Fruit fly (Drosophila melanogaster): ENCODE measurements around the gene Mzt1.

Gene Mzt1

dm6 chr3L:2388683-2389315, at the start of gene Mzt1:
TSS of gene Mzt1 (plus strand) at chr3L:2389265.
- no peak for TF ChIP-seq CG17801 (GFP tag; optimal IDR thresholded peaks at IDR 0.05; ENCODE audit: partially characterized antibody)

dm6 chr3L:2360257-2360656, 28.8 kb upstream of the Mzt1 start, which contains the start of gene CG13801:
TSS of gene CG13801 (plus strand) at chr3L:2360557.
- TF ChIP-seq CG17801 (GFP tag; optimal IDR thresholded peaks at IDR 0.05; ENCODE audit: partially characterized antibody): no peak

DNA sequence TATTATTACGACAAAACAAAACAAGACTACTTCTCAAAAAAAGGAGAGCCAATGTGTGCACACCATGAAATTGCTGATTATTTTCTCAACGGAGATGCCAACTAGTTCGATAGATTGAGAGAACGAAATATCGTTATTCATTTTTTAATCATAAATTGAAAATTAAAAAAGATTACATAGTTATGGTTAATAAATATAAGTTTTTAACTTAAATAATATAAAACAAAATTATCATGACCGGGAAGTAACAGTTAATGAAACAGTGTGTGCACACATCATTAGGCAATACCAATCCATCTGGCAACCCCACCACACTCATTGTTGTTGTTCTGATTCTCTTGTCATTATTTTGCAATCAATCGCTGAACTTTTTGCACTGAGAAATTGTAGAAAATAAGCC, 17.2 kb upstream of the Mzt1 start, which contains the start of the genes CG1317 and CG8993:
CG1317 (minus strand) TSS at position 58 of the 400 bp plus-strand sequence.
CG8993 (plus strand) TSS at position 318 of the 400 bp plus-strand sequence.
- peak; percentile 47 for TF ChIP-seq CG17801 (GFP tag; optimal IDR thresholded peaks at IDR 0.05; ENCODE audit: partially characterized antibody)

dm6 chr3L:2373421-2374043, 15.5 kb upstream of the Mzt1 start, which contains the start of the genes mRpL23 and CG9004:
TSS of gene mRpL23 (minus strand) at chr3L:2373704.
TSS of gene CG9004 (plus strand) at chr3L:2373728.
- peak; percentile 98 for TF ChIP-seq CG17801 (GFP tag; optimal IDR thresholded peaks at IDR 0.05; ENCODE audit: partially characterized antibody)

DNA sequence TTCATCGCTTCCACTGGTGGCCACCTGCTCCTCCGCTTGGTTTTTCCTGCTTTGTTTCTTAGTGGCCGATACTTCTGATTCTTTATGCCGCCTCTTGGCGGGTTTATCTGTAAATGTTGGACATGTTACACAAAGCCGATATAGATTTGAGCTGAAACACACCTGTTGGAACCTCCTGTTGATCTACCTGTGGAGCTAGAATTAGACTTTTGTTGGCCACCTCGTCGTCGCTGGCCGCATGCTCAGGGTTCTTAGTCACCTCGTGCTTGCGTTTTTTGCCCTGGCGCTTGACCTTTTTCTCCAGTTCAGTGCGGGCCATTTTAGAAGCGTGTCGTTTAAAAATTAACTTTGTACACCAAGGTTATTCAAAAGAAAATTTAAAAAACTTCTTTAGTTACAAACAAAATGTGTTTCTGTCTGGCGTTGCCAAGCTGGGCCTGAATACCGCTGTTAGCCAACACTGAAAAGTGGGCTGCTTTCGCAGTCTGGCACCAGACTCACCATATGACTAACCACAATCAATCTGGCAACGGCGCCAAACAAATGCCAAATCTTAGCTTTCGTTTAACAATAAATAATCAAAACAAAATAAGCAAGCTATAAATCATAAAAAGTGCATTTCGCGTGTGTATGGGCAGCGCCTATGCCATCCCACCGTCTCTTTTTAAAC, 11.8 kb upstream of the Mzt1 start, which contains the start of the genes CG15877 and Svil:
CG15877 (minus strand) TSS at position 443 of the 670 bp plus-strand sequence.
Svil (plus strand) TSS at position 542 of the 670 bp plus-strand sequence.
- no peak for TF ChIP-seq CG17801 (GFP tag; optimal IDR thresholded peaks at IDR 0.05; ENCODE audit: partially characterized antibody)

dm6 chr3L:2378549-2378948, 10.5 kb upstream of the Mzt1 start:
- no peak for TF ChIP-seq CG17801 (GFP tag; optimal IDR thresholded peaks at IDR 0.05; ENCODE audit: partially characterized antibody)

DNA sequence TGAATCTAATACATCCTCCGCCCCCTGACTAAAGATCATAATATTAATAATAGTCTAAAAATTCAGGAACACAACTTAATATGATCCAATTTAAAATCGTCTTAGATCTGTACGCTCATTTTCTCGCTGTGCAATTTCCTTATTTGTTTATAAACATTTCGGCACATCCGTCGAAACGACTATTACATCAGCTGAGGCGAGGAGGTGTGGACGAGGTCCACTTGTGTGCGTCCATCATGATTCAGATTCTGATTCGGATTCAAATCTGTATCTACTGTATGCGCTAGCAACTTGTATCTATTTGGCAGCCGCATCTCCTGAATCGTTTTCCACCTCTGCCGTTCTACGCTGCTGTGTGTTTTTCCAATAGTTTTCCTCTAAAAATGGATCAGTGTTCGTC, 9.6 kb upstream of the Mzt1 start:
- no peak for TF ChIP-seq CG17801 (GFP tag; optimal IDR thresholded peaks at IDR 0.05; ENCODE audit: partially characterized antibody)

DNA sequence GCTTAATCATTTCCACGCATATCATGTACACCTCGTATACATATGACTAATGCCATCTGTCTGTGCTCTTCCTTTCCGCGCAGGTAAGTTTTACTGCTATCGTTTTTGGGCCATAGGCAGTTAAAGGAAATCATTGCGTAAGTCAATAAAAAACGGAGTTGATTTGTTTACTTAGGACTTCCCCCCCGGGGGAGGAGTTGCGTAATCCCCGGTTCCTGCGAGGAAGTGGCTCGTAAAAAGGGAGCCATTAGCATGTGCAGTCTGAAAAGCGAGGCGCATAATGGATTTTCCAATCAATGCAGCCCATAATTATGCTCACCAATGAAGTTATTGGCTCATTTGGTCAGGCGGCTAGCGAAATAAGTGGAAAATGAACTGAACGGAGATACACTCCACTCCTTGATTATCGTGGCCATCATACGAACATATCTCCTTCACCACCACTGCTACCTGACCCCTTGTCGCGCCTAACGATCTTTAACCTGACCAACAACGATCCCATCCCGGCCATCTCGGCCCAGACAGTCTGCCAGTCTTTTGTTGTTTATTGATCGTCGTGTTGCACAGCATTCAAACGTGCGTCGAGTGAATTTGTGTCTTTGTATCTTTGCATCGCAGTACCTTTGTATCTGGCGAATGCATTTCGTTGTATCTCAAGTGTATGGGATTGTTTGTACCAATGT, 3.6 kb upstream of the Mzt1 start:
- TF ChIP-seq CG17801 (GFP tag; optimal IDR thresholded peaks at IDR 0.05; ENCODE audit: partially characterized antibody): no peak

dm6 chr3L:2386433-2386832, 2.6 kb upstream of the Mzt1 start:
- TF ChIP-seq CG17801 (GFP tag; optimal IDR thresholded peaks at IDR 0.05; ENCODE audit: partially characterized antibody): no peak

DNA sequence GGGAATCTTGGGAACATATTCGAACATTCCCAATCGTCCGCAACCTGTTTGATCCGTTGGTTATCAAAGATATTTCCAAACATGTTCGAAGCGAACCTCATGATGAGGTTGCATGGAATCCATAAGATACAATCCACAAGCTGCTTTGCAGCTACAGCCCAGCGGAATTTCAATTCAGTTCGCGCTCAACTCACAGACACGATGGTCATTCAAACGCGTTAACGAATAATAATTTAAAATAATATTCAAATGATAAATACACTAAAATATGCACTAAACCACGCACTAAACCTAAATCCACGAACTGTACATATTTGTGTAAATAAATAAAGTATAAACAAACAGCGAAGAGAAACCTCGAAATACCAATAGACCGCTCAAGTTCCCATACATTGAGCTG, 1.2 kb upstream of the Mzt1 start:
- TF ChIP-seq CG17801 (GFP tag; optimal IDR thresholded peaks at IDR 0.05; ENCODE audit: partially characterized antibody): peak; percentile 36

- TF ChIP-seq CG17801 (GFP tag; optimal IDR thresholded peaks at IDR 0.05; ENCODE audit: partially characterized antibody): no peak
These were observed 1.8 kb downstream of the Mzt1 start, which contains the start of the genes CG32298 and CG32299 for dm6 chr3L:2390889-2391288. TSS of gene CG32298 (minus strand) at chr3L:2390989. TSS of gene CG32299 (minus strand) at chr3L:2390989.

DNA sequence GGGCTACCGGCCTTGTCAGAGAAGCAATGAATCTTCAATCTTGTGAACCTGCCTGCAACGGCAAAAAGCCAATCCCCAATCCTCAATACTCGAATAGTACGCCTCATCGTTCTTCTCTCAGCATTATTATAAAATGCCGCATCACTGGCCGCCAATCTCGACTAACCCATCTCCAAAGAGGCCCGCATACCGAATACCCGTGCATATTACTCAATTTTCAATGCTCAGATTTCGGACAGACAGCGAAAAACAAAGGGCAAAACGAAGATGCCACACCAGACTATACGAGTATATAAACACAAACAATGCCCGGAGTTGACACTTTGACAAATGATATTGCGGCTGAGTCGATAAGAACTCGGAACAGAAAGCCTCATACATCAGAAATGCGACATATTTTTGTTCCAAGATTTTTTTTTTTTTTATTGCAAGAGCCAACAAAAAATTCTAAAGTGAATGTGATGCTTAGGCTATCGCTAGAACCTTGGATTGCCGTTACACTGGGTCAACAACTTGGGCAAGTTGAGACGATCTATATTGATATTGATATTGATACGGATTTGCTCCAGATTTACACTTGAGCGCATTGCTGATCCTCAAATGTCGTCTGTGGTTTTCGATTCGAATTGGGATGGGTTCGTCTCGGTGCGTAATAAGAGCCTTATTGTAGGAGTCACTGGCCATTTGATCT, 3.8 kb downstream of the Mzt1 start:
- no peak for TF ChIP-seq CG17801 (GFP tag; optimal IDR thresholded peaks at IDR 0.05; ENCODE audit: partially characterized antibody)

- no peak for TF ChIP-seq CG17801 (GFP tag; optimal IDR thresholded peaks at IDR 0.05; ENCODE audit: partially characterized antibody)
These were observed 8.6 kb downstream of the Mzt1 start for dm6 chr3L:2397571-2398187.

DNA sequence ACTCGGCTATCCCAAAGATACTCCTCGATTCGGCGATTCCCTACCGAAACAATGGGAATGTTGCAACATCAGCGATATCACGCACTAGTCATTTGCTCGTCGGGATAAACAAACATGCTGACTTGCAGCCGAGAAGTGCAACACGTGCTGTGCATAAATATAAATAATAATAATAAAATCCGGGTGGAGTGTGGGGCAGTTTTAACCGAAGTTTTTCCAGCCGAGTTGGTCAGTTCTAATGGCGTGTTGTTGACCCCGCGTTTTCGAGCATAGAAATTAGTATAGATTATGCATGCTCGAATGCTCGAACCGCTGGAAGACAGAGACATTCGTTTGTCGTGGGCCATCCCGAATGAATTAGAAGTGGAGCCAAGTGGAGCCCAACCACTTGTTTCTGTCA, 9.6 kb downstream of the Mzt1 start:
- no peak for TF ChIP-seq CG17801 (GFP tag; optimal IDR thresholded peaks at IDR 0.05; ENCODE audit: partially characterized antibody)

All from ovary, adult (tissue).